Worm (Caenorhabditis elegans) whole organism, early embryonic: Measurements from ENCODE around the gene Y44A6B.3.

Experiments used
- ama-1 ChIP-seq: fragments of 150-350 bp; optimal IDR thresholded peaks from 2 replicates; lab custom pipeline; 2014
- ceh-13 ChIP-seq: fragments of 200-800 bp; sonication (Bioruptor generic); optimal IDR thresholded peaks from 2 replicates; lab custom pipeline; 2018; ENCODE audit warnings: mild to moderate bottlenecking, missing genetic modification characterization, missing compliant biosample characterization
- ceh-36 ChIP-seq: sonication (generic microtip); optimal IDR thresholded peaks from 2 replicates; lab custom pipeline; 2016; ENCODE audit warnings: missing genetic modification characterization, inconsistent platforms, missing compliant biosample characterization
- ets-7 ChIP-seq: sonication (generic microtip); optimal IDR thresholded peaks from 2 replicates; lab custom pipeline; 2016; ENCODE audit warnings: missing genotype, missing genetic modification characterization, missing compliant biosample characterization
- flt-1 ChIP-seq: fragments of 200-800 bp; sonication (Bioruptor generic); IDR thresholded peaks from 2 replicates; pipeline ENCODE4 v1.3.6; 2022; ENCODE audit warnings: missing genetic modification characterization, missing compliant biosample characterization
- pes-1 ChIP-seq: fragments of 200-800 bp; sonication (Bioruptor generic); IDR thresholded peaks from 2 replicates; pipeline ENCODE4 v1.3.6; 2022; ENCODE audit warnings: missing genetic modification reagents, missing genetic modification characterization, missing compliant biosample characterization
- sea-1 ChIP-seq: fragments of 200-800 bp; sonication (Bioruptor generic); conservative IDR thresholded peaks from 2 replicates; pipeline ENCODE4 v1.3.6; 2022; ENCODE audit warnings: missing genetic modification characterization, missing compliant biosample characterization
- tbx-11 ChIP-seq: fragments of 200-800 bp; sonication (Bioruptor generic); IDR thresholded peaks from 2 replicates; pipeline ENCODE4 v1.3.6; 2022; ENCODE audit warnings: missing genetic modification characterization, missing compliant biosample characterization

ce11 chrV:20618632-20619031 is 19.6 kb downstream of the Y44A6B.3 start, which contains the start of gene F46B3.7:
- TF ChIP-seq flt-1 (no peak), ama-1 (no peak), ceh-36 (no peak), tbx-11 (GFP tag; lab: Robert Waterston, UW) (no peak), sea-1 (GFP tag; lab: Robert Waterston, UW) (no peak), ceh-13 (GFP tag; lab: Kevin White, UChicago) (no peak), pes-1 (GFP tag; lab: Robert Waterston, UW) (no peak), ets-7 (tag; lab: Kevin White, UChicago) (no peak)
